Worm (Caenorhabditis elegans): ENCODE results near the gene T09D3.8.

DNA sequence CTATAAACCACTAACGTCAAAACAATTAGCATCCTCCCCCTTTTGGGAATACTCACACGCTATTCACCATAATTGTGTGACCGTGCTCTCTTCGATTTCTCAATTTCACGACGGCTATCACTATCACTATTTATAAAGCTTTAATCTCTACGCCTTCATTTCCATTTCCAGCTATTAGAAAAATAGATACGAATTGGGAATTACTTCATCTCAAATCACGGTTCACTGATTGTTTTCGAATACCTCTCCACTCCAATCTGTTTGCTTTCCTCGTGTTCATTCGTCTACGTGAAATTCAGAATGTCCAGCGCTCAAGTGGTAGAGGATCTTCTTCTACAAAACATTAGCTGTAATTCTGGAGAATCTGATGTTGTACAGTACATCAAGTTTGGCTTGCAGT lies 28.1 kb upstream of the T09D3.8 start, which contains the start of gene srg-29:
- TF ChIP-seq fos-1 (tag; optimal IDR thresholded peaks at IDR 0.05): no peak
- no peak for TF ChIP-seq nhr-237 (tag; optimal IDR thresholded peaks at IDR 0.05)
- no peak for TF ChIP-seq nhr-11 (tag; optimal IDR thresholded peaks at IDR 0.05)
- TF ChIP-seq unc-62 (GFP tag; optimal IDR thresholded peaks at IDR 0.05): no peak
- TF ChIP-seq mdl-1 (tag; optimal IDR thresholded peaks at IDR 0.05): no peak
- TF ChIP-seq nfya-1 (tag; optimal IDR thresholded peaks at IDR 0.05; ENCODE audit: insufficient read depth): no peak
- TF ChIP-seq lin-15B (tag; optimal IDR thresholded peaks at IDR 0.05): no peak
- TF ChIP-seq tbx-2 (tag; optimal IDR thresholded peaks at IDR 0.05): no peak
- TF ChIP-seq zag-1 (tag; optimal IDR thresholded peaks at IDR 0.05): no peak
